Worm (Caenorhabditis elegans) whole organism, L2 larva: Measurements from ENCODE around the gene F19H6.5.

Experiments
- Y55F3AM.14 ChIP-seq: fragments of 200-800 bp; sonication (Bioruptor generic); optimal IDR thresholded peaks from 2 replicates; lab custom pipeline; 2018; ENCODE audit warnings: mild to moderate bottlenecking, missing genetic modification characterization, missing compliant biosample characterization
- egl-27 ChIP-seq: sonication (generic microtip); optimal IDR thresholded peaks from 3 replicates; lab custom pipeline; 2017; ENCODE audit warnings: missing biosample characterization, missing genetic modification reagents, missing genetic modification characterization
- lsy-2 ChIP-seq, 2 experiments: fragments of 150-350 bp in 1 of 2; sonication (generic microtip) in 1 of 2; optimal IDR thresholded peaks; 2 replicates each; lab custom pipeline; 2014 to 2017; ENCODE audit warnings: missing biosample characterization in 2 of 2, missing genetic modification characterization in 2 of 2
- mab-5 ChIP-seq: fragments of 150-350 bp; optimal IDR thresholded peaks from 2 replicates; lab custom pipeline; 2014; ENCODE audit warnings: missing biosample characterization, missing genetic modification characterization
- nhr-21 ChIP-seq: fragments of 150-350 bp; optimal IDR thresholded peaks from 2 replicates; lab custom pipeline; 2014; ENCODE audit warnings: missing biosample characterization, missing genetic modification characterization
- unc-62 ChIP-seq: fragments of 150-350 bp; optimal IDR thresholded peaks from 2 replicates; lab custom pipeline; 2014; ENCODE audit warnings: missing biosample characterization, missing genetic modification reagents, missing genetic modification characterization
- zag-1 ChIP-seq: fragments of 150-350 bp; optimal IDR thresholded peaks from 2 replicates; lab custom pipeline; 2014; ENCODE audit warnings: missing biosample characterization, missing genetic modification characterization

ce11 chrX:12357127-12357526, 7.6 kb downstream of the F19H6.5 start, which contains the start of gene nspc-13:
- TF ChIP-seq unc-62 (GFP tag; lab: Kevin White, UChicago) = no peak
- TF ChIP-seq nhr-21 (tag; lab: Kevin White, UChicago) = no peak
- no peak for TF ChIP-seq egl-27 (tag; lab: Kevin White, UChicago)
- TF ChIP-seq Y55F3AM.14 (GFP tag; lab: Kevin White, UChicago) = no peak
- no peak for TF ChIP-seq zag-1
- TF ChIP-seq mab-5 (tag; lab: Kevin White, UChicago) = no peak
- no peak for TF ChIP-seq lsy-2 (tag; optimal IDR thresholded peaks at IDR 0.05; lab: Kevin White, UChicago)
